Worm (Caenorhabditis elegans) whole organism, L4/young adult: Measurements from ENCODE around the gene mlt-4.

ENCODE experiments used
- W03F9.2 ChIP-seq: fragments of 150-350 bp; optimal IDR thresholded peaks from 2 replicates; lab custom pipeline; 2014; ENCODE audit warnings: missing biosample characterization, missing genetic modification characterization
- dao-5 ChIP-seq: sonication (generic microtip); optimal IDR thresholded peaks from 2 replicates; lab custom pipeline; 2016; ENCODE audit warnings: missing genotype, missing genetic modification characterization, moderate library complexity, missing compliant biosample characterization
- him-1 ChIP-seq: sonication (generic microtip); optimal IDR thresholded peaks from 2 replicates; lab custom pipeline; 2016; ENCODE audit warnings: missing genotype, missing genetic modification reagents, missing genetic modification characterization, missing compliant biosample characterization

- no peak for TF ChIP-seq him-1 (tag; lab: Kevin White, UChicago)
- no peak for TF ChIP-seq dao-5 (tag; lab: Kevin White, UChicago)
- TF ChIP-seq W03F9.2 (tag; lab: Kevin White, UChicago) = no peak
Measured at ce11 chrV:20249438-20250120, 39.6 kb downstream of the mlt-4 start, which contains the start of gene swsn-1.
